Worm (Caenorhabditis elegans) whole organism, young adult: ENCODE data around the gene str-246.

Experiments
- B0035.1 ChIP-seq: sonication (generic microtip); optimal IDR thresholded peaks from 2 replicates; lab custom pipeline; 2016; ENCODE audit warnings: missing genetic modification characterization, mild to moderate bottlenecking, missing compliant biosample characterization, missing genotype, missing genetic modification reagents
- B0336.3 ChIP-seq: fragments of 200-800 bp; sonication (Bioruptor generic); IDR thresholded peaks from 2 replicates; pipeline ENCODE4 v1.3.6; 2022; ENCODE audit warnings: missing genetic modification characterization, missing compliant biosample characterization
- C17E4.6 ChIP-seq: fragments of 200-800 bp; sonication (Bioruptor generic); IDR thresholded peaks from 2 replicates; pipeline ENCODE4 v1.3.6; 2022; ENCODE audit warnings: missing genetic modification reagents, missing genetic modification characterization, missing compliant biosample characterization
- F23B12.7 ChIP-seq: sonication (generic microtip); optimal IDR thresholded peaks from 2 replicates; lab custom pipeline; 2017; ENCODE audit warnings: missing genetic modification characterization, mild to moderate bottlenecking, missing compliant biosample characterization, antibody characterized with exemption, moderate library complexity; ENCODE audit not compliant: insufficient read depth
- F52B5.7 ChIP-seq: sonication (generic microtip); optimal IDR thresholded peaks from 2 replicates; lab custom pipeline; 2016; ENCODE audit warnings: mild to moderate bottlenecking, missing genetic modification characterization, missing compliant biosample characterization
- T07F8.4 ChIP-seq: sonication (generic microtip); optimal IDR thresholded peaks from 2 replicates; lab custom pipeline; 2016; ENCODE audit warnings: mild to moderate bottlenecking, missing genetic modification characterization, moderate library complexity, missing compliant biosample characterization
- T26A5.8 ChIP-seq: sonication (generic microtip); optimal IDR thresholded peaks from 2 replicates; lab custom pipeline; 2016; ENCODE audit warnings: missing genetic modification characterization, missing compliant biosample characterization
- ama-1 ChIP-seq, 3 experiments: fragments of 150-350 bp in 1 of 3; sonication (generic microtip) in 2 of 3; optimal IDR thresholded peaks; 2 replicates each; lab custom pipeline; 2014 to 2018; ENCODE audit warnings: missing biosample characterization in 2 of 3, missing genetic modification characterization in 2 of 3, missing genetic modification reagents in 2 of 3
- aptf-2 ChIP-seq: fragments of 200-800 bp; sonication (Bioruptor generic); conservative IDR thresholded peaks from 2 replicates; pipeline ENCODE4 v1.3.6; 2022; ENCODE audit warnings: missing genetic modification reagents, missing genetic modification characterization, missing compliant biosample characterization
- aptf-3 ChIP-seq: fragments of 200-800 bp; sonication (Bioruptor generic); IDR thresholded peaks from 2 replicates; pipeline ENCODE4 v1.3.6; 2022; ENCODE audit warnings: missing genetic modification characterization, missing compliant biosample characterization
- bed-2 ChIP-seq: fragments of 200-800 bp; sonication (Bioruptor generic); IDR thresholded peaks from 2 replicates; pipeline ENCODE4 v1.3.6; 2022; ENCODE audit warnings: missing genetic modification reagents, missing genetic modification characterization, missing compliant biosample characterization
- ceh-100 ChIP-seq: fragments of 200-800 bp; sonication (Bioruptor generic); IDR thresholded peaks from 2 replicates; pipeline ENCODE4 v1.3.6; 2022; ENCODE audit warnings: missing genetic modification reagents, missing genetic modification characterization, missing compliant biosample characterization
- ceh-40 ChIP-seq: fragments of 200-800 bp; sonication (Bioruptor generic); IDR thresholded peaks from 2 replicates; pipeline ENCODE4 v1.3.6; 2022; ENCODE audit warnings: missing genetic modification characterization, missing compliant biosample characterization
- chd-7 ChIP-seq: sonication (generic microtip); optimal IDR thresholded peaks from 2 replicates; lab custom pipeline; 2016; ENCODE audit warnings: mild to moderate bottlenecking, missing genetic modification characterization, moderate library complexity, missing compliant biosample characterization
- die-1 ChIP-seq: sonication (generic microtip); optimal IDR thresholded peaks from 2 replicates; lab custom pipeline; 2016; ENCODE audit warnings: missing genotype, mild to moderate bottlenecking, missing genetic modification characterization, missing compliant biosample characterization
- dpl-1 ChIP-seq: fragments of 150-350 bp; optimal IDR thresholded peaks from 2 replicates; lab custom pipeline; 2014; ENCODE audit warnings: missing biosample characterization, missing genetic modification reagents, missing genetic modification characterization
- egl-18 ChIP-seq: fragments of 200-800 bp; sonication (Bioruptor generic); IDR thresholded peaks from 2 replicates; pipeline ENCODE4 v1.3.6; 2022; ENCODE audit warnings: missing genetic modification reagents, missing genetic modification characterization, missing compliant biosample characterization
- egl-44 ChIP-seq: fragments of 200-800 bp; sonication (Bioruptor generic); IDR thresholded peaks from 2 replicates; pipeline ENCODE4 v1.3.6; 2022; ENCODE audit warnings: missing genetic modification reagents, missing genetic modification characterization, missing compliant biosample characterization
- egrh-3 ChIP-seq: fragments of 200-800 bp; sonication (Bioruptor generic); IDR thresholded peaks from 2 replicates; pipeline ENCODE4 v1.3.6; 2022; ENCODE audit warnings: missing genetic modification reagents, missing genetic modification characterization, missing compliant biosample characterization
- ekl-4 ChIP-seq: fragments of 200-800 bp; sonication (Bioruptor generic); IDR thresholded peaks from 2 replicates; pipeline ENCODE4 v1.3.6; 2022; ENCODE audit warnings: missing genetic modification reagents, missing genetic modification characterization, missing compliant biosample characterization
- gei-17 ChIP-seq: fragments of 200-800 bp; sonication (Bioruptor generic); optimal IDR thresholded peaks from 2 replicates; lab custom pipeline; 2018; ENCODE audit warnings: mild to moderate bottlenecking, missing genetic modification characterization, missing compliant biosample characterization
- hmg-20 ChIP-seq: fragments of 200-800 bp; sonication (Bioruptor generic); IDR thresholded peaks from 2 replicates; pipeline ENCODE4 v1.3.6; 2022; ENCODE audit warnings: missing genetic modification reagents, missing genetic modification characterization, missing compliant biosample characterization
- let-607 ChIP-seq, 2 experiments: fragments of 200-800 bp in 1 of 2; sonication (Bioruptor generic) in 1 of 2; sonication (generic microtip) in 1 of 2; optimal IDR thresholded peaks; 2 replicates each; lab custom pipeline; 2016 to 2018; ENCODE audit warnings: mild to moderate bottlenecking in 2 of 2, missing compliant biosample characterization in 2 of 2, missing genetic modification characterization in 2 of 2, moderate library complexity in 2 of 2, missing genotype in 1 of 2
- lin-26 ChIP-seq: fragments of 200-800 bp; sonication (Bioruptor generic); IDR thresholded peaks from 2 replicates; pipeline ENCODE4 v1.3.6; 2022; ENCODE audit warnings: missing genetic modification reagents, missing genetic modification characterization, missing compliant biosample characterization
- lir-1 ChIP-seq: fragments of 200-800 bp; sonication (Bioruptor generic); conservative IDR thresholded peaks from 2 replicates; pipeline ENCODE4 v1.3.6; 2022; ENCODE audit warnings: missing genetic modification reagents, missing genetic modification characterization, missing compliant biosample characterization
- mel-28 ChIP-seq: sonication (generic microtip); optimal IDR thresholded peaks from 2 replicates; lab custom pipeline; 2016; ENCODE audit warnings: borderline replicate concordance, mild to moderate bottlenecking, missing genetic modification characterization, missing compliant biosample characterization
- mes-4 ChIP-seq: sonication (generic microtip); optimal IDR thresholded peaks from 2 replicates; lab custom pipeline; 2016; ENCODE audit warnings: missing genotype, missing genetic modification characterization, missing compliant biosample characterization
- nfyb-1 ChIP-seq: fragments of 200-800 bp; sonication (Bioruptor generic); IDR thresholded peaks from 2 replicates; pipeline ENCODE4 v1.3.6; 2022; ENCODE audit warnings: missing genetic modification reagents, missing genetic modification characterization, missing compliant biosample characterization
- pbrm-1 ChIP-seq: fragments of 200-800 bp; sonication (Bioruptor generic); IDR thresholded peaks from 2 replicates; pipeline ENCODE4 v1.3.6; 2022; ENCODE audit warnings: missing genetic modification reagents, missing genetic modification characterization, missing compliant biosample characterization
- pha-4 ChIP-seq: fragments of 150-350 bp; sonication (generic microtip); optimal IDR thresholded peaks from 2 replicates; lab custom pipeline; 2014; ENCODE audit warnings: missing biosample characterization, missing genetic modification reagents, missing genetic modification characterization
- rcor-1 ChIP-seq: fragments of 200-800 bp; sonication (Bioruptor generic); IDR thresholded peaks from 2 replicates; pipeline ENCODE4 v1.3.6; 2022; ENCODE audit warnings: missing genetic modification reagents, missing genetic modification characterization, missing compliant biosample characterization
- sptf-2 ChIP-seq: fragments of 200-800 bp; sonication (Bioruptor generic); optimal IDR thresholded peaks from 2 replicates; lab custom pipeline; 2018; ENCODE audit warnings: mild to moderate bottlenecking, missing genetic modification characterization, missing compliant biosample characterization
- tbp1 ChIP-seq: fragments of 200-800 bp; sonication (Bioruptor generic); optimal IDR thresholded peaks from 2 replicates; lab custom pipeline; 2018; ENCODE audit warnings: mild to moderate bottlenecking, missing genetic modification characterization, missing compliant biosample characterization
- tlf-1 ChIP-seq: fragments of 200-800 bp; sonication (Bioruptor generic); optimal IDR thresholded peaks from 2 replicates; lab custom pipeline; 2018; ENCODE audit warnings: mild to moderate bottlenecking, missing genetic modification characterization, missing compliant biosample characterization
- unc-62 ChIP-seq: fragments of 150-350 bp; optimal IDR thresholded peaks from 2 replicates; lab custom pipeline; 2014; ENCODE audit warnings: missing biosample characterization, missing genetic modification reagents, missing genetic modification characterization
- xnd-1 ChIP-seq: sonication (generic microtip); optimal IDR thresholded peaks from 2 replicates; lab custom pipeline; 2016; ENCODE audit warnings: missing genotype, missing genetic modification reagents, missing genetic modification characterization, missing compliant biosample characterization
- ztf-25 ChIP-seq: fragments of 200-800 bp; sonication (Bioruptor generic); IDR thresholded peaks from 2 replicates; pipeline ENCODE4 v1.3.6; 2022; ENCODE audit warnings: missing genetic modification reagents, missing genetic modification characterization, missing compliant biosample characterization

Gene str-246

ce11 chrIII:11090870-11091386, 13.4 kb downstream of the str-246 start (continued):
- peak; percentile 77 for TF ChIP-seq T26A5.8 (tag; lab: Kevin White, UChicago)
- peak; percentile 80 for TF ChIP-seq ekl-4 (GFP tag; lab: Robert Waterston, UW)
- TF ChIP-seq dpl-1 (GFP tag; lab: Kevin White, UChicago), result no peak
- no peak for TF ChIP-seq bed-2
- TF ChIP-seq ama-1 (optimal IDR thresholded peaks at IDR 0.05; lab: Kevin White, UChicago), result peak; percentile 88
- TF ChIP-seq ama-1 (GFP tag; optimal IDR thresholded peaks at IDR 0.05; lab: Kevin White, UChicago), result no peak
- TF ChIP-seq F23B12.7 (tag; lab: Kevin White, UChicago), result no peak
- peak; percentile 73 for TF ChIP-seq mes-4 (tag; lab: Kevin White, UChicago)
- TF ChIP-seq aptf-2, result peak; percentile 55; the same call in 1 of the 2 replicates
- 0 out of 2 replicates have a peak, but pooled peaks have one; percentile 63 for TF ChIP-seq hmg-20 (GFP tag; lab: Robert Waterston, UW)
- peak in 1 of 2 experiments; percentile 47 for TF ChIP-seq let-607 (tag; optimal IDR thresholded peaks at IDR 0.05; lab: Kevin White, UChicago)
- no peak for TF ChIP-seq mel-28 (tag; lab: Kevin White, UChicago)
- TF ChIP-seq B0035.1 (tag; lab: Kevin White, UChicago), result no peak
- peak; percentile 72 for TF ChIP-seq F52B5.7 (tag; lab: Kevin White, UChicago)
- peak; percentile 66; the same call in 1 of the 2 replicates for TF ChIP-seq egl-44 (GFP tag; lab: Robert Waterston, UW)
- no peak for TF ChIP-seq T07F8.4
- no peak for TF ChIP-seq unc-62 (GFP tag; lab: Kevin White, UChicago)
- no peak for TF ChIP-seq egl-18
- TF ChIP-seq lin-26 (GFP tag; lab: Robert Waterston, UW), result peak; percentile 85
- 0 out of 2 replicates have a peak, but pooled peaks have one; percentile 35 for TF ChIP-seq ceh-40
- no peak for TF ChIP-seq gei-17 (GFP tag; lab: Kevin White, UChicago)
- TF ChIP-seq pbrm-1 (GFP tag; lab: Robert Waterston, UW), result peak; percentile 97
- peak; percentile 86 for TF ChIP-seq nfyb-1 (GFP tag; lab: Robert Waterston, UW)
- peak; percentile 44 for TF ChIP-seq die-1 (tag; lab: Kevin White, UChicago)
- peak; percentile 61; the same call in 1 of the 2 replicates for TF ChIP-seq egrh-3 (GFP tag; lab: Robert Waterston, UW)
- peak; percentile 5; the same call in 1 of the 2 replicates for TF ChIP-seq ztf-25 (GFP tag; lab: Robert Waterston, UW)
- TF ChIP-seq B0336.3 (GFP tag; lab: Robert Waterston, UW), result peak; percentile 75
- no peak for TF ChIP-seq pha-4 (tag; lab: Kevin White, UChicago)
- peak; percentile 38; the same call in 1 of the 2 replicates for TF ChIP-seq lir-1 (GFP tag; lab: Robert Waterston, UW)
- TF ChIP-seq chd-7 (tag; lab: Kevin White, UChicago), result peak; percentile 81
- TF ChIP-seq aptf-3 (GFP tag; lab: Robert Waterston, UW), result 0 out of 2 replicates have a peak, but pooled peaks have one; percentile 92
- peak; percentile 89 for TF ChIP-seq ceh-100
- TF ChIP-seq tlf-1 (GFP tag; lab: Kevin White, UChicago), result peak; percentile 58
- TF ChIP-seq rcor-1 (GFP tag; lab: Robert Waterston, UW), result peak; percentile 77
- TF ChIP-seq xnd-1 (tag; lab: Kevin White, UChicago), result peak; percentile 55
- peak; percentile 78 for TF ChIP-seq tbp1 (GFP tag; lab: Kevin White, UChicago)
- TF ChIP-seq sptf-2, result peak; percentile 31
- TF ChIP-seq C17E4.6, result 0 out of 2 replicates have a peak, but pooled peaks have one; percentile 6
